Fruit fly (Drosophila melanogaster): ENCODE measurements around the gene CG44476.

Gene CG44476

dm6 chr2L:18081328-18081727 is 31.7 kb downstream of the CG44476 start, which contains the start of gene ninaD:
ninaD (plus strand) TSS chr2L:18081628.
- TF ChIP-seq pan (optimal IDR thresholded peaks at IDR 0.05) (no peak), usp (GFP tag; optimal IDR thresholded peaks at IDR 0.05) (no peak), psq (optimal IDR thresholded peaks at IDR 0.05) (no peak), Dll (optimal IDR thresholded peaks at IDR 0.05) (no peak), EcR (GFP tag; optimal IDR thresholded peaks at IDR 0.05) (no peak), CG8478 (optimal IDR thresholded peaks at IDR 0.05) (no peak)

dm6 chr2L:18077969-18078368 is 35.0 kb downstream of the CG44476 start, which contains the start of gene Arr1:
Arr1 (plus strand) TSS chr2L:18078269.
- TF ChIP-seq usp (GFP tag; optimal IDR thresholded peaks at IDR 0.05) (no peak), Dll (optimal IDR thresholded peaks at IDR 0.05) (no peak), psq (optimal IDR thresholded peaks at IDR 0.05) (no peak), CG8478 (optimal IDR thresholded peaks at IDR 0.05) (no peak), pan (optimal IDR thresholded peaks at IDR 0.05) (no peak), EcR (GFP tag; optimal IDR thresholded peaks at IDR 0.05) (no peak)

- TF ChIP-seq Dll (optimal IDR thresholded peaks at IDR 0.05) (no peak), CG8478 (optimal IDR thresholded peaks at IDR 0.05) (no peak), pan (optimal IDR thresholded peaks at IDR 0.05) (no peak), usp (GFP tag; optimal IDR thresholded peaks at IDR 0.05) (no peak), psq (optimal IDR thresholded peaks at IDR 0.05) (no peak), EcR (GFP tag; optimal IDR thresholded peaks at IDR 0.05) (no peak)
These were observed 45.7 kb downstream of the CG44476 start for dm6 chr2L:18067266-18067665.

Measured in whole organism.